Worm (Caenorhabditis elegans) whole organism, young adult: ENCODE measurements around the gene Y49E10.25.

ENCODE experiments used
- F23B12.7 ChIP-seq: sonication (generic microtip); optimal IDR thresholded peaks from 2 replicates; lab custom pipeline; 2017; ENCODE audit warnings: missing genetic modification characterization, mild to moderate bottlenecking, missing compliant biosample characterization, antibody characterized with exemption, moderate library complexity; ENCODE audit not compliant: insufficient read depth
- Y53F4B.3 ChIP-seq: fragments of 200-800 bp; sonication (Bioruptor generic); IDR thresholded peaks from 2 replicates; pipeline ENCODE4 v1.3.6; 2022; ENCODE audit warnings: missing genetic modification reagents, missing genetic modification characterization, missing compliant biosample characterization
- ama-1 ChIP-seq, 3 experiments: fragments of 150-350 bp in 1 of 3; sonication (generic microtip) in 2 of 3; optimal IDR thresholded peaks; 2 replicates each; lab custom pipeline; 2014 to 2018; ENCODE audit warnings: missing biosample characterization in 2 of 3, missing genetic modification characterization in 2 of 3, missing genetic modification reagents in 2 of 3
- dpl-1 ChIP-seq: fragments of 150-350 bp; optimal IDR thresholded peaks from 2 replicates; lab custom pipeline; 2014; ENCODE audit warnings: missing biosample characterization, missing genetic modification reagents, missing genetic modification characterization
- nhr-80 ChIP-seq: sonication (generic microtip); optimal IDR thresholded peaks from 2 replicates; lab custom pipeline; 2016; ENCODE audit warnings: missing genetic modification characterization, missing compliant biosample characterization
- pha-4 ChIP-seq: fragments of 150-350 bp; sonication (generic microtip); optimal IDR thresholded peaks from 2 replicates; lab custom pipeline; 2014; ENCODE audit warnings: missing biosample characterization, missing genetic modification reagents, missing genetic modification characterization

DNA sequence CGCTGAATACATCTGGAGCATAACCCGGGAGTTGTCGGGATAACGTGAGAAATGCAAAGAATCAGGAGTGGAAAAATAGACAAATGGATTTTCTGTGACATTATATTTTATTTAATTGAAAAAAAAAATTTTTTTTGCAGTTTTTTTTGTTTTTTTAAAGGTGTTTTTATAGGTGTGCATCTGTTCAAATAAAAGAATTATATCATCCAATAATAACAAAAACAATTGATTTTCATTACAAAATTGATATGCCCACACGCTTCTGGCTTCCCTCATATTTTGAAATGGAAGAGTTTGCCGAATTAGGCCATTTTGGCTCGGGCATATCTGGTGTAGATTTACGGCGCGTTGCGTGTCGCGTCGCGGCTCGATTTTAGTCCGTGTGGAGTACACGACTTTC lies at the start of gene Y49E10.25:
- no peak for TF ChIP-seq F23B12.7 (tag; lab: Kevin White, UChicago)
- no peak for TF ChIP-seq Y53F4B.3 (GFP tag; lab: Robert Waterston, UW)
- no peak for TF ChIP-seq dpl-1 (GFP tag; lab: Kevin White, UChicago)
- TF ChIP-seq pha-4 (tag; lab: Kevin White, UChicago) = no peak
- TF ChIP-seq ama-1 (optimal IDR thresholded peaks at IDR 0.05; lab: Kevin White, UChicago) = no peak
- no peak for TF ChIP-seq ama-1 (GFP tag; optimal IDR thresholded peaks at IDR 0.05; lab: Kevin White, UChicago)
- TF ChIP-seq nhr-80 (tag; lab: Kevin White, UChicago) = no peak
